Worm (Caenorhabditis elegans) whole organism, mixed stage, embryonic: ENCODE measurements around the gene nkat-1.

Experiments
- elt-1 ChIP-seq: sonication (generic microtip); optimal IDR thresholded peaks from 2 replicates; lab custom pipeline; 2017; ENCODE audit warnings: missing genetic modification characterization, mild to moderate bottlenecking, missing compliant biosample characterization, antibody characterized with exemption, moderate library complexity, borderline replicate concordance; ENCODE audit not compliant: insufficient read depth
- lin-32 ChIP-seq: fragments of 200-800 bp; sonication (Bioruptor generic); optimal IDR thresholded peaks from 2 replicates; lab custom pipeline; 2018; ENCODE audit warnings: mild to moderate bottlenecking, missing genetic modification characterization, missing compliant biosample characterization
- mep-1 ChIP-seq: fragments of 150-350 bp; optimal IDR thresholded peaks from 2 replicates; lab custom pipeline; 2017; ENCODE audit warnings: missing biosample characterization, missing genetic modification reagents, missing genetic modification characterization, inconsistent platforms
- unc-39 ChIP-seq: fragments of 150-350 bp; optimal IDR thresholded peaks from 2 replicates; lab custom pipeline; 2014; ENCODE audit warnings: missing biosample characterization, missing genetic modification characterization
- unc-62 ChIP-seq: fragments of 150-350 bp; optimal IDR thresholded peaks from 2 replicates; lab custom pipeline; 2014; ENCODE audit warnings: missing biosample characterization, missing genetic modification reagents, missing genetic modification characterization

ce11 chrX:14186466-14186865 is 46.5 kb upstream of the nkat-1 start, which contains the start of gene ceh-36:
- TF ChIP-seq elt-1 (tag; lab: Kevin White, UChicago) (no peak), mep-1 (tag; lab: Kevin White, UChicago) (no peak), unc-39 (tag; lab: Kevin White, UChicago) (no peak), lin-32 (GFP tag; lab: Kevin White, UChicago) (no peak), unc-62 (GFP tag; lab: Kevin White, UChicago) (no peak)
